Worm (Caenorhabditis elegans) whole organism, L2 larva: Measurements from ENCODE around the gene fbxb-95.

Experiments
- R02D3.7 ChIP-seq: fragments of 150-350 bp; optimal IDR thresholded peaks from 2 replicates; lab custom pipeline; 2014; ENCODE audit warnings: missing biosample characterization, missing genetic modification characterization
- aly-2 ChIP-seq: fragments of 150-350 bp; optimal IDR thresholded peaks from 2 replicates; lab custom pipeline; 2014; ENCODE audit warnings: missing biosample characterization, missing genetic modification characterization
- crh-2 ChIP-seq: sonication (generic microtip); optimal IDR thresholded peaks from 2 replicates; lab custom pipeline; 2017; ENCODE audit warnings: missing biosample characterization, missing genetic modification characterization
- elt-3 ChIP-seq: sonication (generic microtip); optimal IDR thresholded peaks from 2 replicates; lab custom pipeline; 2017; ENCODE audit warnings: missing biosample characterization, missing genetic modification characterization
- lin-13 ChIP-seq: fragments of 150-350 bp; optimal IDR thresholded peaks from 2 replicates; lab custom pipeline; 2014; ENCODE audit warnings: missing biosample characterization, missing genetic modification reagents, missing genetic modification characterization
- mab-5 ChIP-seq: fragments of 150-350 bp; optimal IDR thresholded peaks from 2 replicates; lab custom pipeline; 2014; ENCODE audit warnings: missing biosample characterization, missing genetic modification characterization
- mdl-1 ChIP-seq, 2 experiments: fragments of 150-350 bp in 1 of 2; sonication (generic microtip) in 1 of 2; optimal IDR thresholded peaks; 2 replicates each; lab custom pipeline; 2017; ENCODE audit warnings: missing biosample characterization in 2 of 2, missing genetic modification characterization in 2 of 2
- nhr-21 ChIP-seq: fragments of 150-350 bp; optimal IDR thresholded peaks from 2 replicates; lab custom pipeline; 2014; ENCODE audit warnings: missing biosample characterization, missing genetic modification characterization
- nhr-25 ChIP-seq: fragments of 150-350 bp; sonication (generic microtip); optimal IDR thresholded peaks from 3 replicates; lab custom pipeline; 2014; ENCODE audit warnings: missing biosample characterization, missing genetic modification characterization
- ztf-11 ChIP-seq: sonication (generic microtip); optimal IDR thresholded peaks from 2 replicates; lab custom pipeline; 2017; ENCODE audit warnings: missing biosample characterization, missing genetic modification characterization
- ztf-4 ChIP-seq: fragments of 150-350 bp; optimal IDR thresholded peaks from 2 replicates; lab custom pipeline; 2014; ENCODE audit warnings: missing biosample characterization, missing genetic modification characterization

DNA sequence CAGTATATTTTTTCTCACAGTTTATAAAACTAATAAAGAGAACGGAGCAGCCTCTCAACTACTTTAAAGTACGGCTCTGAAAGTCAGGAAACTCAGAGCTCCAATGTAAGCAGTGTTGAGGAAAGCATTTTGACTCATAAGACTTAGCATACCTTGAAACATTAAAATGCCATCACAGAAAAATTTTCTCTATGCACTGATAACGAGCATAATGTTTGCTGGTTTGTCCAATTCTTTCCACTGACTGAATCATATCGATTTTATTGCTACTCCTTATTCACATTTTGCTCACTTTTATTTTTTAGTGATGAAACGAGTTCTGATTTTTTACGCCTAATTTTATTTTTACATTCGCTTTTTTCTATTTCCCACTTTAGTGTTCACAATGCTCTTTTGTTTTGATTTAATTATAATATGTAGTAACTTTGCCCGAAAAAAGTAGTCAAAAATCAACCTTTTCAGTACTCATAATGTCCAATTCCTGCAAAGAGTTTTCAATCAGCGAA is 22.3 kb upstream of the fbxb-95 start, which contains the start of gene math-39:
- TF ChIP-seq crh-2 (no peak), mab-5 (tag; lab: Kevin White, UChicago) (no peak), R02D3.7 (tag; lab: Kevin White, UChicago) (no peak), elt-3 (no peak), aly-2 (tag; lab: Kevin White, UChicago) (no peak), ztf-4 (no peak), lin-13 (GFP tag; lab: Kevin White, UChicago) (no peak), ztf-11 (tag; lab: Kevin White, UChicago) (no peak), nhr-25 (no peak), mdl-1 (tag; optimal IDR thresholded peaks at IDR 0.05; lab: Kevin White, UChicago) (no peak), nhr-21 (tag; lab: Kevin White, UChicago) (no peak)
